Worm (Caenorhabditis elegans): ENCODE results near the gene F22H10.6.
A peak's percentile ranks its signal among the peaks of the same experiment; 100 is the strongest.

Gene F22H10.6

ce11 chrX:16691045-16691444 is at the start of gene F22H10.6:
Gene F22H10.6 (minus strand): TSS chrX:16691336.
- TF ChIP-seq egl-27 (tag; optimal IDR thresholded peaks at IDR 0.05) (no peak), egl-43 (GFP tag; IDR thresholded peaks at IDR 0.05) (peak; percentile 69; the same call in 1 of the 2 replicates), lim-7 (GFP tag; IDR thresholded peaks at IDR 0.05) (no peak), madf-5 (GFP tag; IDR thresholded peaks at IDR 0.05) (no peak), nhr-42 (GFP tag; IDR thresholded peaks at IDR 0.05) (0 out of 2 replicates have a peak, but pooled peaks have one; percentile 33), set-16 (GFP tag; IDR thresholded peaks at IDR 0.05) (peak; percentile 85), ceh-44 (GFP tag; IDR thresholded peaks at IDR 0.05) (no peak), D1046.2 (GFP tag; IDR thresholded peaks at IDR 0.05) (peak; percentile 55; the same call in 1 of the 2 replicates), vab-7 (GFP tag; IDR thresholded peaks at IDR 0.05) (peak; percentile 27; the same call in 1 of the 2 replicates)

ce11 chrX:16737478-16737877 is 46.3 kb upstream of the F22H10.6 start:
- no peak for TF ChIP-seq ZK337.2 (GFP tag; IDR thresholded peaks at IDR 0.05)
- TF ChIP-seq daf-12 (tag; optimal IDR thresholded peaks at IDR 0.05), result no peak
- no peak for TF ChIP-seq saeg-2 (GFP tag; IDR thresholded peaks at IDR 0.05)
- no peak for TF ChIP-seq unc-62 (GFP tag; optimal IDR thresholded peaks at IDR 0.05 in 1 of 2)
- TF ChIP-seq unc-62 (tag; optimal IDR thresholded peaks at IDR 0.05), result no peak
- 0 out of 2 replicates have a peak, but pooled peaks have one; percentile 13 for TF ChIP-seq ctbp-1 (GFP tag; IDR thresholded peaks at IDR 0.05)
- TF ChIP-seq zfp-2 (tag; optimal IDR thresholded peaks at IDR 0.05), result no peak
- no peak for TF ChIP-seq Y105C5A.15 (GFP tag; IDR thresholded peaks at IDR 0.05)
- TF ChIP-seq hlh-11 (tag; optimal IDR thresholded peaks at IDR 0.05), result no peak
- TF ChIP-seq ceh-44 (GFP tag; IDR thresholded peaks at IDR 0.05), result no peak
- peak; percentile 36; the same call in 1 of the 2 replicates for TF ChIP-seq hmg-1.1 (GFP tag; IDR thresholded peaks at IDR 0.05)
- TF ChIP-seq zag-1 (tag; optimal IDR thresholded peaks at IDR 0.05), result no peak
- TF ChIP-seq lin-38 (GFP tag; IDR thresholded peaks at IDR 0.05), result no peak
- TF ChIP-seq hlh-30 (tag; optimal IDR thresholded peaks at IDR 0.05; ENCODE audit: insufficient read depth), result peak; percentile 61
- TF ChIP-seq nhr-102 (tag; optimal IDR thresholded peaks at IDR 0.05), result no peak
- TF ChIP-seq mdl-1 (tag; optimal IDR thresholded peaks at IDR 0.05), result peak in 1 of 2 experiments; percentile 31
- TF ChIP-seq dmd-9 (GFP tag; IDR thresholded peaks at IDR 0.05), result no peak

ce11 chrX:16734970-16735369 is 43.8 kb upstream of the F22H10.6 start:
- TF ChIP-seq aha-1 (tag) (peak; percentile 64), lsy-2 (tag; optimal IDR thresholded peaks at IDR 0.05) (peak in 1 of 2 experiments; percentile 3), mdl-1 (tag; optimal IDR thresholded peaks at IDR 0.05) (peak in 1 of 2 experiments; percentile 32), hif-1 (tag; optimal IDR thresholded peaks at IDR 0.05) (peak in 1 of 2 experiments; percentile 10), fos-1 (tag; optimal IDR thresholded peaks at IDR 0.05) (no peak), unc-130 (GFP tag; optimal IDR thresholded peaks at IDR 0.05) (no peak), ama-1 (optimal IDR thresholded peaks at IDR 0.05) (no peak), dmd-6 (GFP tag; IDR thresholded peaks at IDR 0.05) (peak; percentile 53), lim-7 (GFP tag; IDR thresholded peaks at IDR 0.05) (no peak), dve-1 (tag; optimal IDR thresholded peaks at IDR 0.05; ENCODE audit: insufficient read depth) (peak; percentile 2), hlh-30 (tag; optimal IDR thresholded peaks at IDR 0.05; ENCODE audit: insufficient read depth) (no peak)

ce11 chrX:16733411-16733810 is 42.3 kb upstream of the F22H10.6 start:
- peak; percentile 22 for TF ChIP-seq ceh-28 (tag; optimal IDR thresholded peaks at IDR 0.05)
- no peak for TF ChIP-seq pha-4 (GFP tag; IDR thresholded peaks at IDR 0.05)
- TF ChIP-seq pha-4 (tag; optimal IDR thresholded peaks at IDR 0.05), result peak; percentile 70
- peak in 1 of 2 experiments; percentile 84 for TF ChIP-seq unc-62 (GFP tag; optimal IDR thresholded peaks at IDR 0.05 in 1 of 2)
- TF ChIP-seq unc-62 (tag; optimal IDR thresholded peaks at IDR 0.05), result no peak
- no peak for TF ChIP-seq hlh-11 (tag; optimal IDR thresholded peaks at IDR 0.05)
